Fruit fly (Drosophila melanogaster): ENCODE data around the gene xit.

Gene xit

dm6 chrX:6804485-6805295 is 16.1 kb upstream of the xit start (continued):
- TF ChIP-seq CG1233 (GFP tag; optimal IDR thresholded peaks at IDR 0.05) (peak; percentile 46), CG7987 (GFP tag; optimal IDR thresholded peaks at IDR 0.05) (peak; percentile 12), CG11398 (GFP tag; optimal IDR thresholded peaks at IDR 0.05) (peak; percentile 15), gcm (GFP tag; optimal IDR thresholded peaks at IDR 0.05) (no peak), klu (GFP tag; IDR thresholded peaks at IDR 0.05) (peak; percentile 64; the same call in 1 of the 2 replicates), CG14014 (GFP tag; IDR thresholded peaks at IDR 0.05) (peak; percentile 83), CG13624 (GFP tag; optimal IDR thresholded peaks at IDR 0.05) (peak; percentile 41), CG5180 (GFP tag; optimal IDR thresholded peaks at IDR 0.05) (peak; percentile 39), ase (GFP tag; IDR thresholded peaks at IDR 0.05) (peak; percentile 82), Fer2 (tag; optimal IDR thresholded peaks at IDR 0.05) (peak; percentile 46), CG13775 (GFP tag; optimal IDR thresholded peaks at IDR 0.05) (peak; percentile 59), CG17568 (GFP tag; optimal IDR thresholded peaks at IDR 0.05) (no peak), CG9609 (GFP tag; optimal IDR thresholded peaks at IDR 0.05) (peak; percentile 51), CG17359 (tag; optimal IDR thresholded peaks at IDR 0.05) (peak; percentile 81), CG10654 (GFP tag; optimal IDR thresholded peaks at IDR 0.05) (peak; percentile 46), dpn (GFP tag; optimal IDR thresholded peaks at IDR 0.05) (peak; percentile 48 to 81), Eip74EF (GFP tag; optimal IDR thresholded peaks at IDR 0.05) (no peak), chinmo (GFP tag; IDR thresholded peaks at IDR 0.05; ENCODE audit: partially characterized antibody) (no peak), CG1529 (GFP tag; optimal IDR thresholded peaks at IDR 0.05) (peak; percentile 67), CG31365 (tag; optimal IDR thresholded peaks at IDR 0.05) (peak; percentile 18), h (optimal IDR thresholded peaks at IDR 0.05) (no peak), Dp (GFP tag; optimal IDR thresholded peaks at IDR 0.05) (no peak), jigr1 (GFP tag; IDR thresholded peaks at IDR 0.05) (peak; percentile 74; the same call in 2 of the 3 replicates), fru (optimal IDR thresholded peaks at IDR 0.05) (no peak), Antp (GFP tag; optimal IDR thresholded peaks at IDR 0.05) (peak; percentile 55), gcm2 (GFP tag; optimal IDR thresholded peaks at IDR 0.05) (no peak), CG6272 (GFP tag; IDR thresholded peaks at IDR 0.05) (peak; percentile 80), CG13894 (tag; optimal IDR thresholded peaks at IDR 0.05) (peak; percentile 75), cwo (GFP tag; optimal IDR thresholded peaks at IDR 0.05) (peak; percentile 69), slbo (GFP tag; IDR thresholded peaks at IDR 0.05) (peak; percentile 88), gsb-n (tag; optimal IDR thresholded peaks at IDR 0.05) (no peak), tup (GFP tag; optimal IDR thresholded peaks at IDR 0.05) (peak; percentile 46), vnd (GFP tag; IDR thresholded peaks at IDR 0.05; ENCODE audit: partially characterized antibody) (no peak), pan (optimal IDR thresholded peaks at IDR 0.05) (no peak), pan (GFP tag; optimal IDR thresholded peaks at IDR 0.05 in 1 of 2, IDR thresholded peaks at IDR 0.05 in 1 of 2) (peak in 1 of 2 experiments; percentile 94), NC2α (GFP tag; optimal IDR thresholded peaks at IDR 0.05) (peak; percentile 29), ci (GFP tag; IDR thresholded peaks at IDR 0.05) (peak; percentile 97), E2f2 (GFP tag; IDR thresholded peaks at IDR 0.05) (peak; percentile 54; the same call in 1 of the 2 replicates), ewg (GFP tag; optimal IDR thresholded peaks at IDR 0.05) (peak; percentile 80), Stat92E (GFP tag; optimal IDR thresholded peaks at IDR 0.05) (no peak), bab2 (GFP tag; optimal IDR thresholded peaks at IDR 0.05) (peak; percentile 73), sd (tag; optimal IDR thresholded peaks at IDR 0.05) (no peak), gfzf (GFP tag; optimal IDR thresholded peaks at IDR 0.05) (no peak), Xbp1 (GFP tag; optimal IDR thresholded peaks at IDR 0.05) (peak; percentile 84), hbn (GFP tag; IDR thresholded peaks at IDR 0.05; ENCODE audit: partially characterized antibody) (no peak), CG33557 (GFP tag; optimal IDR thresholded peaks at IDR 0.05) (peak; percentile 45), gt (GFP tag; IDR thresholded peaks at IDR 0.05) (no peak; the same call in 1 of the 2 replicates), tll (GFP tag; optimal IDR thresholded peaks at IDR 0.05) (no peak)
